Fruit fly (Drosophila melanogaster) whole organism, embryonic: ENCODE measurements around the gene Srp14.

Experiments used
- B-H2 ChIP-seq: fragments of 200-800 bp; sonication (Bioruptor generic); optimal IDR thresholded peaks from 2 replicates; lab custom pipeline; 2018; ENCODE audit warnings: missing biosample characterization, mild to moderate bottlenecking, missing genetic modification characterization
- CG10321 ChIP-seq: fragments of 200-800 bp; sonication (Bioruptor generic); IDR thresholded peaks from 2 replicates; pipeline ENCODE4 v1.3.6; 2022; ENCODE audit warnings: missing biosample characterization, missing genetic modification characterization
- CG10366 ChIP-seq: fragments of 200-800 bp; sonication (Bioruptor generic); IDR thresholded peaks from 2 replicates; pipeline ENCODE4 v1.3.6; 2022; ENCODE audit warnings: missing biosample characterization, missing genetic modification characterization
- CG10462 ChIP-seq: fragments of 200-800 bp; sonication (Bioruptor generic); optimal IDR thresholded peaks from 2 replicates; lab custom pipeline; 2016; ENCODE audit warnings: missing biosample characterization, missing genetic modification characterization
- CG10565 ChIP-seq: fragments of 200-800 bp; sonication (Bioruptor generic); optimal IDR thresholded peaks from 3 replicates; lab custom pipeline; 2016; ENCODE audit warnings: missing biosample characterization, mild to moderate bottlenecking, missing genetic modification characterization
- CG11560 ChIP-seq: fragments of 200-800 bp; sonication (Bioruptor generic); IDR thresholded peaks from 3 replicates; pipeline ENCODE4 v1.3.6; 2022; ENCODE audit warnings: missing biosample characterization, missing genetic modification characterization
- CG12219 ChIP-seq: fragments of 200-800 bp; sonication (Bioruptor generic); optimal IDR thresholded peaks from 3 replicates; lab custom pipeline; 2018; ENCODE audit warnings: missing biosample characterization, mild to moderate bottlenecking, missing genetic modification characterization
- CG12299 ChIP-seq: fragments of 200-800 bp; sonication (Bioruptor generic); optimal IDR thresholded peaks from 2 replicates; lab custom pipeline; 2018; ENCODE audit warnings: missing biosample characterization, mild to moderate bottlenecking, missing genetic modification characterization
- CG12391 ChIP-seq: fragments of 200-800 bp; sonication (Bioruptor generic); optimal IDR thresholded peaks from 3 replicates; lab custom pipeline; 2018; ENCODE audit warnings: missing biosample characterization, mild to moderate bottlenecking, missing genetic modification characterization, moderate library complexity
- CG14014 ChIP-seq: fragments of 200-800 bp; sonication (Bioruptor generic); IDR thresholded peaks from 2 replicates; pipeline ENCODE4 v1.3.6; 2022; ENCODE audit warnings: missing biosample characterization, missing genetic modification characterization
- CG15073 ChIP-seq: fragments of 200-800 bp; sonication (Bioruptor generic); optimal IDR thresholded peaks from 2 replicates; lab custom pipeline; 2016; ENCODE audit warnings: missing biosample characterization, missing genetic modification characterization
- CG1792 ChIP-seq: fragments of 200-800 bp; sonication (Bioruptor generic); optimal IDR thresholded peaks from 2 replicates; lab custom pipeline; 2016; ENCODE audit warnings: missing biosample characterization, missing genetic modification characterization
- CG18011 ChIP-seq: fragments of 200-800 bp; sonication (Bioruptor generic); optimal IDR thresholded peaks from 2 replicates; lab custom pipeline; 2017; ENCODE audit warnings: missing biosample characterization, missing genetic modification characterization, mild to moderate bottlenecking, moderate library complexity, missing genotype
- CG31388 ChIP-seq: fragments of 200-800 bp; sonication (Bioruptor generic); optimal IDR thresholded peaks from 2 replicates; lab custom pipeline; 2016; ENCODE audit warnings: missing biosample characterization, missing genetic modification characterization
- CG32772 ChIP-seq: fragments of 200-800 bp; sonication (Bioruptor generic); IDR thresholded peaks from 2 replicates; pipeline ENCODE4 v1.3.6; 2022; ENCODE audit warnings: missing biosample characterization, missing genetic modification characterization
- CG3281 ChIP-seq: fragments of 200-800 bp; sonication (Bioruptor generic); optimal IDR thresholded peaks from 3 replicates; lab custom pipeline; 2017; ENCODE audit warnings: missing biosample characterization, mild to moderate bottlenecking, missing genetic modification characterization
- CG4282 ChIP-seq: fragments of 200-800 bp; sonication (Bioruptor generic); optimal IDR thresholded peaks from 2 replicates; lab custom pipeline; 2016; ENCODE audit warnings: missing biosample characterization, missing genetic modification characterization
- CG7786 ChIP-seq: fragments of 200-800 bp; sonication (Bioruptor generic); optimal IDR thresholded peaks from 2 replicates; lab custom pipeline; 2016; ENCODE audit warnings: missing biosample characterization, missing genetic modification characterization
- CG7928 ChIP-seq: fragments of 200-800 bp; sonication (Bioruptor generic); optimal IDR thresholded peaks from 2 replicates; lab custom pipeline; 2017; ENCODE audit warnings: missing biosample characterization, mild to moderate bottlenecking, missing genetic modification characterization
- CG8281 ChIP-seq: fragments of 200-800 bp; sonication (Bioruptor generic); optimal IDR thresholded peaks from 2 replicates; lab custom pipeline; 2018; ENCODE audit warnings: missing biosample characterization, mild to moderate bottlenecking, missing genetic modification characterization, moderate library complexity
- CG8478 ChIP-seq: fragments of >200 bp; optimal IDR thresholded peaks from 2 replicates; lab custom pipeline; 2018
- CrebB ChIP-seq: fragments of 200-800 bp; sonication (Bioruptor generic); optimal IDR thresholded peaks from 3 replicates; lab custom pipeline; 2018; ENCODE audit warnings: missing biosample characterization, mild to moderate bottlenecking, missing genetic modification characterization
- Dad ChIP-seq: fragments of 200-800 bp; sonication (Bioruptor generic); optimal IDR thresholded peaks from 3 replicates; lab custom pipeline; 2016; ENCODE audit warnings: missing biosample characterization, missing genetic modification characterization
- Elba2 ChIP-seq: fragments of 200-800 bp; sonication (Bioruptor generic); optimal IDR thresholded peaks from 3 replicates; lab custom pipeline; 2016; ENCODE audit warnings: missing biosample characterization, missing genetic modification characterization
- Gsc ChIP-seq: fragments of 200-800 bp; sonication (Bioruptor generic); IDR thresholded peaks from 2 replicates; pipeline ENCODE4 v1.3.6; 2022; ENCODE audit warnings: missing biosample characterization, missing genetic modification characterization
- Hand ChIP-seq: fragments of 200-800 bp; sonication (Bioruptor generic); optimal IDR thresholded peaks from 2 replicates; lab custom pipeline; 2017; ENCODE audit warnings: mild to moderate bottlenecking, missing biosample characterization, missing genetic modification reagents, missing genetic modification characterization
- HmgD ChIP-seq: fragments of 200-800 bp; sonication (Bioruptor generic); optimal IDR thresholded peaks from 3 replicates; lab custom pipeline; 2016; ENCODE audit warnings: missing biosample characterization, missing genetic modification characterization
- HmgZ ChIP-seq: fragments of 200-800 bp; sonication (Bioruptor generic); optimal IDR thresholded peaks from 2 replicates; lab custom pipeline; 2018; ENCODE audit warnings: missing biosample characterization, mild to moderate bottlenecking, missing genetic modification characterization
- Hr39 ChIP-seq: fragments of >200 bp; optimal IDR thresholded peaks from 2 replicates; lab custom pipeline; 2017
- Kr ChIP-seq: fragments of 200-800 bp; sonication (Bioruptor generic); optimal IDR thresholded peaks from 2 replicates; lab custom pipeline; 2017; ENCODE audit warnings: missing biosample characterization, mild to moderate bottlenecking, missing genetic modification characterization
- NC2α ChIP-seq: fragments of 200-800 bp; sonication (Bioruptor generic); optimal IDR thresholded peaks from 2 replicates; lab custom pipeline; 2016; ENCODE audit warnings: missing biosample characterization, missing genetic modification characterization
- Sox102F ChIP-seq: fragments of 200-800 bp; sonication (Bioruptor generic); optimal IDR thresholded peaks from 2 replicates; lab custom pipeline; 2018; ENCODE audit warnings: missing biosample characterization, mild to moderate bottlenecking, missing genetic modification characterization, moderate library complexity
- YL-1 ChIP-seq: fragments of 200-800 bp; sonication (Bioruptor generic); optimal IDR thresholded peaks from 3 replicates; lab custom pipeline; 2017; ENCODE audit warnings: missing biosample characterization, mild to moderate bottlenecking, missing genetic modification characterization
- ac ChIP-seq: fragments of 200-800 bp; sonication (Bioruptor generic); optimal IDR thresholded peaks from 3 replicates; lab custom pipeline; 2017; ENCODE audit warnings: missing biosample characterization, mild to moderate bottlenecking, missing genetic modification characterization
- ato ChIP-seq: fragments of 200-800 bp; sonication (Bioruptor generic); IDR thresholded peaks from 2 replicates; pipeline ENCODE4 v1.3.6; 2022; ENCODE audit warnings: missing biosample characterization, missing genetic modification characterization; ENCODE audit not compliant: partially characterized antibody
- bigmax ChIP-seq: fragments of 200-800 bp; sonication (Bioruptor generic); optimal IDR thresholded peaks from 2 replicates; lab custom pipeline; 2018; ENCODE audit warnings: missing biosample characterization, mild to moderate bottlenecking, missing genetic modification characterization
- chinmo ChIP-seq: fragments of 200-800 bp; sonication (Bioruptor generic); IDR thresholded peaks from 4 replicates; pipeline ENCODE4 v1.3.6; 2022; ENCODE audit warnings: missing biosample characterization, missing genetic modification characterization; ENCODE audit not compliant: partially characterized antibody
- danr ChIP-seq: fragments of 200-800 bp; sonication (Bioruptor generic); IDR thresholded peaks from 2 replicates; pipeline ENCODE4 v1.3.6; 2022; ENCODE audit warnings: missing biosample characterization, missing genetic modification characterization
- dmrt11E ChIP-seq: fragments of 200-800 bp; sonication (Bioruptor generic); optimal IDR thresholded peaks from 3 replicates; lab custom pipeline; 2018; ENCODE audit warnings: missing biosample characterization, mild to moderate bottlenecking, missing genetic modification characterization, moderate library complexity
- gsb-n ChIP-seq: fragments of 200-800 bp; sonication (Bioruptor generic); optimal IDR thresholded peaks from 3 replicates; lab custom pipeline; 2018; ENCODE audit warnings: missing biosample characterization, mild to moderate bottlenecking, missing genetic modification characterization
- hth ChIP-seq: fragments of >200 bp; optimal IDR thresholded peaks from 2 replicates; lab custom pipeline; 2017; ENCODE audit warnings: inconsistent platforms
- jumu ChIP-seq: fragments of 200-800 bp; sonication (Bioruptor generic); optimal IDR thresholded peaks from 3 replicates; lab custom pipeline; 2016; ENCODE audit warnings: missing biosample characterization, missing genetic modification characterization
- nerfin-2 ChIP-seq: fragments of 200-800 bp; sonication (Bioruptor generic); IDR thresholded peaks from 2 replicates; pipeline ENCODE4 v1.3.6; 2022; ENCODE audit warnings: missing biosample characterization, missing genetic modification characterization; ENCODE audit not compliant: partially characterized antibody
- odd ChIP-seq: fragments of 200-800 bp; sonication (Bioruptor generic); optimal IDR thresholded peaks from 2 replicates; lab custom pipeline; 2017; ENCODE audit warnings: missing biosample characterization, mild to moderate bottlenecking, missing genetic modification characterization
- org-1 ChIP-seq: fragments of 200-800 bp; sonication (Bioruptor generic); optimal IDR thresholded peaks from 2 replicates; lab custom pipeline; 2017; ENCODE audit warnings: missing biosample characterization, missing genetic modification characterization
- peb ChIP-seq: fragments of 200-800 bp; sonication (Bioruptor generic); IDR thresholded peaks from 2 replicates; pipeline ENCODE4 v1.3.6; 2022; ENCODE audit warnings: missing biosample characterization, missing genetic modification characterization
- row ChIP-seq: fragments of 200-800 bp; sonication (Bioruptor generic); IDR thresholded peaks from 3 replicates; pipeline ENCODE4 v1.3.6; 2022; ENCODE audit warnings: missing biosample characterization, missing genetic modification characterization
- sens-2 ChIP-seq: fragments of 200-800 bp; sonication (Bioruptor generic); IDR thresholded peaks from 2 replicates; pipeline ENCODE4 v1.3.6; 2022; ENCODE audit warnings: missing biosample characterization, missing genetic modification characterization
- tap ChIP-seq: fragments of 200-800 bp; optimal IDR thresholded peaks from 3 replicates; lab custom pipeline; 2019; ENCODE audit warnings: missing biosample characterization, mild to moderate bottlenecking, missing genetic modification characterization, moderate library complexity
- trem ChIP-seq: fragments of 200-800 bp; optimal IDR thresholded peaks from 3 replicates; lab custom pipeline; 2019; ENCODE audit warnings: missing biosample characterization, mild to moderate bottlenecking, missing genetic modification characterization, moderate library complexity
- yki ChIP-seq: fragments of >200 bp; optimal IDR thresholded peaks from 3 replicates; lab custom pipeline; 2018

The Srp14 gene

DNA sequence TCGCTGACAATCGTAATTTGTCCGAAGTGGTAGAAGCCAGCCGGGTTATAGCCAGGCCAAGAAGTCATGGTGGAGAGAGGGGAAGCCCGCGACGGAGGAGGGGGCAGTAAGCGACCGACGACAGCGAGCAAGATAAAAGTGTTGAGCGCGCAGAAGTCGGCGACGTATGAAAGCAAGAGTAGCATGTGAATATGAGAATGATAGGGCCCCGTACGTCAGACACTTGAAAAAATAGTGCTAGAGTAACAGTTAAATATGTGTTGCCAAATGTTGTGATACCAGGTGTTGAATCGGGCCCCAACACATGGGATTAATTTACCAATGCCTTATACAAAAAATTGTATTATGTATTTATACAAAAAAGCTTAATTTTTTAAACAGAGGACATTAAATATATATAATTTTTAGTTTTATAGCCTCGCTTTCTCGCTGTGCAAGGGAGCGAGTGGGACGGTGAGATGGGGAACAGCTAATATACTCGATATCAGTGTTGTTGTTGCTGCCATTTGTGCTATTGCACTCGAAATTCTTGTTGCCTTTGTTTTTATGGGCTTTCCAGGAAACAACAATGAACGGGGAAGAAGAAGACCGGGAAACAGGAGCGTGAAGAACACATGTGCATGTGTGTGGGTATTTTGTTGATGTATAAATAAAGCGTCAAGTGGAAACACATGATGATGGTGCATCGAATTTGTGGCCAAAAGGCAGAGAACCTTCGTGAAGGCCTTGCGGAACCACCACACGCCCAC lies 29.9 kb upstream of the Srp14 start (continued):
- TF ChIP-seq CG4282 (GFP tag; lab: Kevin White, UChicago) (no peak), peb (GFP tag; lab: Robert Waterston, UW) (peak; percentile 73), jumu (GFP tag; lab: Kevin White, UChicago) (no peak), tap (peak; percentile 80), CG3281 (GFP tag; lab: Kevin White, UChicago) (peak; percentile 87), CG8281 (tag; lab: Kevin White, UChicago) (peak; percentile 65), dmrt11E (tag; lab: Kevin White, UChicago) (peak; percentile 85), odd (GFP tag; lab: Kevin White, UChicago) (peak; percentile 81), CrebB (tag; lab: Kevin White, UChicago) (peak; percentile 48), CG10321 (peak; percentile 54), CG8478 (lab: Kevin White, UChicago) (no peak), org-1 (peak; percentile 72), Elba2 (no peak), CG14014 (GFP tag; lab: Robert Waterston, UW) (peak; percentile 85), sens-2 (GFP tag; lab: Robert Waterston, UW) (peak; percentile 69; the same call in 1 of the 2 replicates), CG12219 (GFP tag; lab: Kevin White, UChicago) (peak; percentile 53), CG10565 (GFP tag; lab: Kevin White, UChicago) (peak; percentile 25), B-H2 (GFP tag; lab: Kevin White, UChicago) (peak; percentile 74), trem (peak; percentile 81), Gsc (no peak), Sox102F (GFP tag; lab: Kevin White, UChicago) (peak; percentile 84), HmgZ (tag; lab: Kevin White, UChicago) (peak; percentile 91), CG10462 (GFP tag; lab: Kevin White, UChicago) (peak; percentile 65), NC2α (no peak), HmgD (GFP tag; lab: Kevin White, UChicago) (no peak), Kr (GFP tag; lab: Kevin White, UChicago) (no peak), danr (GFP tag; lab: Robert Waterston, UW) (peak; percentile 79), CG12391 (peak; percentile 89), nerfin-2 (no peak), CG1792 (GFP tag; lab: Kevin White, UChicago) (no peak), CG32772 (peak; percentile 82), CG15073 (no peak), yki (no peak), Hand (peak; percentile 77), CG12299 (tag; lab: Kevin White, UChicago) (peak; percentile 37), hth (no peak), CG7928 (GFP tag; lab: Kevin White, UChicago) (peak; percentile 27), gsb-n (peak; percentile 71), CG11560 (tag; lab: Robert Waterston, UW) (peak; percentile 78), ac (GFP tag; lab: Kevin White, UChicago) (peak; percentile 69), CG31388 (peak; percentile 39), CG18011 (GFP tag; lab: Kevin White, UChicago) (peak; percentile 30), bigmax (GFP tag; lab: Kevin White, UChicago) (no peak), ato (GFP tag; lab: Robert Waterston, UW) (no peak), CG7786 (GFP tag; lab: Kevin White, UChicago) (peak; percentile 37), Dad (GFP tag; lab: Kevin White, UChicago) (no peak), row (GFP tag; lab: Robert Waterston, UW) (peak; percentile 97), CG10366 (peak; percentile 85), chinmo (GFP tag; lab: Robert Waterston, UW) (peak; percentile 59; the same call in 3 of the 4 replicates), YL-1 (GFP tag; lab: Kevin White, UChicago) (no peak), Hr39 (lab: Kevin White, UChicago) (no peak)
